Worm (Caenorhabditis elegans) whole organism, mixed stage, embryonic: ENCODE results near the gene F20D6.1.

Experiments used
- M03D4.4 ChIP-seq: sonication (generic microtip); optimal IDR thresholded peaks from 2 replicates; lab custom pipeline; 2017; ENCODE audit warnings: mild to moderate bottlenecking, missing genetic modification characterization, missing compliant biosample characterization
- bed-3 ChIP-seq: fragments of 200-800 bp; sonication (Bioruptor generic); optimal IDR thresholded peaks from 3 replicates; lab custom pipeline; 2018; ENCODE audit warnings: mild to moderate bottlenecking, missing genetic modification characterization, moderate library complexity, missing compliant biosample characterization
- blmp-1 ChIP-seq: fragments of 150-350 bp; optimal IDR thresholded peaks from 2 replicates; lab custom pipeline; 2014; ENCODE audit warnings: missing biosample characterization, missing genetic modification characterization
- ceh-43 ChIP-seq: fragments of 200-800 bp; sonication (Bioruptor generic); optimal IDR thresholded peaks from 2 replicates; lab custom pipeline; 2018; ENCODE audit warnings: mild to moderate bottlenecking, missing genetic modification characterization, moderate library complexity, missing compliant biosample characterization
- ceh-83 ChIP-seq: fragments of 200-800 bp; sonication (Bioruptor generic); optimal IDR thresholded peaks from 2 replicates; lab custom pipeline; 2018; ENCODE audit warnings: mild to moderate bottlenecking, missing genetic modification characterization, missing compliant biosample characterization
- ces-1 ChIP-seq: fragments of 150-350 bp; optimal IDR thresholded peaks from 2 replicates; lab custom pipeline; 2014; ENCODE audit warnings: missing biosample characterization, missing genetic modification reagents, missing genetic modification characterization
- cnd-1 ChIP-seq: fragments of 200-800 bp; sonication (Bioruptor generic); optimal IDR thresholded peaks from 2 replicates; lab custom pipeline; 2018; ENCODE audit warnings: mild to moderate bottlenecking, missing genetic modification characterization, missing compliant biosample characterization
- drap-1 ChIP-seq: fragments of 200-800 bp; sonication (Bioruptor generic); optimal IDR thresholded peaks from 3 replicates; lab custom pipeline; 2018; ENCODE audit warnings: mild to moderate bottlenecking, missing genetic modification characterization, missing compliant biosample characterization
- elt-1 ChIP-seq: sonication (generic microtip); optimal IDR thresholded peaks from 2 replicates; lab custom pipeline; 2017; ENCODE audit warnings: missing genetic modification characterization, mild to moderate bottlenecking, missing compliant biosample characterization, antibody characterized with exemption, moderate library complexity, borderline replicate concordance; ENCODE audit not compliant: insufficient read depth
- elt-3 ChIP-seq: fragments of 150-350 bp; optimal IDR thresholded peaks from 2 replicates; lab custom pipeline; 2014; ENCODE audit warnings: missing biosample characterization, missing genetic modification characterization
- flh-1 ChIP-seq: fragments of 200-800 bp; sonication (Bioruptor generic); optimal IDR thresholded peaks from 2 replicates; lab custom pipeline; 2018; ENCODE audit warnings: mild to moderate bottlenecking, missing genetic modification characterization, moderate library complexity, missing compliant biosample characterization
- ham-2 ChIP-seq: fragments of 200-800 bp; sonication (Bioruptor generic); optimal IDR thresholded peaks from 2 replicates; lab custom pipeline; 2018; ENCODE audit warnings: mild to moderate bottlenecking, missing genetic modification characterization, missing compliant biosample characterization
- hlh-1 ChIP-seq: fragments of 150-350 bp; optimal IDR thresholded peaks from 2 replicates; lab custom pipeline; 2014; ENCODE audit warnings: missing biosample characterization, missing genetic modification reagents, missing genetic modification characterization
- lin-13 ChIP-seq: fragments of 150-350 bp; optimal IDR thresholded peaks from 2 replicates; lab custom pipeline; 2014; ENCODE audit warnings: missing biosample characterization, missing genetic modification characterization
- lin-32 ChIP-seq: fragments of 200-800 bp; sonication (Bioruptor generic); optimal IDR thresholded peaks from 2 replicates; lab custom pipeline; 2018; ENCODE audit warnings: mild to moderate bottlenecking, missing genetic modification characterization, missing compliant biosample characterization
- lsy-2 ChIP-seq: fragments of 150-350 bp; optimal IDR thresholded peaks from 2 replicates; lab custom pipeline; 2014; ENCODE audit warnings: missing biosample characterization, missing genetic modification characterization
- mab-5 ChIP-seq: fragments of 150-350 bp; optimal IDR thresholded peaks from 2 replicates; lab custom pipeline; 2014; ENCODE audit warnings: missing biosample characterization, missing genetic modification characterization
- mls-2 ChIP-seq: sonication (generic microtip); optimal IDR thresholded peaks from 2 replicates; lab custom pipeline; 2016; ENCODE audit warnings: mild to moderate bottlenecking, missing genetic modification characterization, moderate library complexity, missing compliant biosample characterization
- nhr-12 ChIP-seq: fragments of 150-350 bp; optimal IDR thresholded peaks from 2 replicates; lab custom pipeline; 2014; ENCODE audit warnings: missing biosample characterization, missing genetic modification characterization
- nhr-2 ChIP-seq: fragments of 150-350 bp; optimal IDR thresholded peaks from 2 replicates; lab custom pipeline; 2014; ENCODE audit warnings: missing biosample characterization, missing genetic modification characterization
- nhr-237 ChIP-seq: fragments of 150-350 bp; optimal IDR thresholded peaks from 2 replicates; lab custom pipeline; 2014; ENCODE audit warnings: missing biosample characterization, missing genetic modification characterization
- nhr-28 ChIP-seq: fragments of 150-350 bp; optimal IDR thresholded peaks from 2 replicates; lab custom pipeline; 2014; ENCODE audit warnings: missing biosample characterization, missing genetic modification characterization
- nhr-76 ChIP-seq: sonication (generic microtip); optimal IDR thresholded peaks from 2 replicates; lab custom pipeline; 2017; ENCODE audit warnings: missing biosample characterization, missing genetic modification characterization
- pha-4 ChIP-seq: fragments of 150-350 bp; optimal IDR thresholded peaks from 2 replicates; lab custom pipeline; 2018; ENCODE audit warnings: missing biosample characterization, missing genetic modification reagents, missing genetic modification characterization
- sem-2 ChIP-seq: fragments of 200-800 bp; sonication (Bioruptor generic); optimal IDR thresholded peaks from 2 replicates; lab custom pipeline; 2018; ENCODE audit warnings: mild to moderate bottlenecking, missing genetic modification characterization, missing compliant biosample characterization
- snpc-4 ChIP-seq: fragments of 150-350 bp; optimal IDR thresholded peaks from 2 replicates; lab custom pipeline; 2014; ENCODE audit warnings: missing biosample characterization, missing genetic modification characterization
- tbx-8 ChIP-seq: fragments of 200-800 bp; sonication (Bioruptor generic); optimal IDR thresholded peaks from 2 replicates; lab custom pipeline; 2018; ENCODE audit warnings: mild to moderate bottlenecking, missing genetic modification characterization, moderate library complexity, missing compliant biosample characterization
- unc-120 ChIP-seq: sonication (generic microtip); optimal IDR thresholded peaks from 2 replicates; lab custom pipeline; 2017; ENCODE audit warnings: missing genetic modification characterization, missing compliant biosample characterization; ENCODE audit not compliant: poor library complexity, severe bottlenecking
- unc-39 ChIP-seq: fragments of 150-350 bp; optimal IDR thresholded peaks from 2 replicates; lab custom pipeline; 2014; ENCODE audit warnings: missing biosample characterization, missing genetic modification characterization
- zip-8 ChIP-seq: fragments of 150-350 bp; optimal IDR thresholded peaks from 2 replicates; lab custom pipeline; 2014; ENCODE audit warnings: missing biosample characterization, missing genetic modification characterization
- ztf-11 ChIP-seq: fragments of 150-350 bp; optimal IDR thresholded peaks from 2 replicates; lab custom pipeline; 2014; ENCODE audit warnings: missing biosample characterization, missing genetic modification characterization

The F20D6.1 gene

DNA sequence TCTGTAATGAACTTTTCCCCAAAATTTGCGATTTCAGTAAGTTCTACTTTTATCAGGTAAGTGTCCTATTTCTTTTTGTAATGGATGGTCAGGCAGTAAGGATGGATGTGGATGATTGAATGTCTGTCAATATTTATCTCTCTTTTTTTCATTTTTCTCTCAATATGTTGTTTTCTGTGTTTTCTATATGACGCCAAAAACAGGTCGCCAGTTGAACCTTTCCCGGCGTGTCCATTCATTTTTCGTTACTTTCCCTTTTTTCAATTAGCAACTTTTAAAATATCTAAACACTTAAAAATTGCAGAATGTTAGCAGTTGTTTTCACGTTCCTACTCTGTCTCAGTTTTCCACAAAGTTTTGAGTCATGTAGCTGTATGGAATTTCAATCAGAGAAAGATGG lies 16.4 kb downstream of the F20D6.1 start, which contains the start of gene timp-1:
TSS of gene timp-1 (plus strand) at position 305 of the 400 bp plus-strand sequence.
- peak; percentile 67 for TF ChIP-seq zip-8 (tag; lab: Kevin White, UChicago)
- TF ChIP-seq ham-2 = no peak
- no peak for TF ChIP-seq elt-3
- TF ChIP-seq nhr-12 = no peak

ce11 chrV:8210527-8210926 lies 20.0 kb downstream of the F20D6.1 start:
- no peak for TF ChIP-seq drap-1 (GFP tag; lab: Kevin White, UChicago)
- TF ChIP-seq elt-3 = no peak
- no peak for TF ChIP-seq tbx-8 (GFP tag; lab: Kevin White, UChicago)
- TF ChIP-seq ceh-43 (GFP tag; lab: Kevin White, UChicago) = no peak
- no peak for TF ChIP-seq mls-2 (tag; lab: Kevin White, UChicago)
- TF ChIP-seq pha-4 (tag; lab: Kevin White, UChicago) = no peak
- no peak for TF ChIP-seq mab-5
- no peak for TF ChIP-seq nhr-12
- no peak for TF ChIP-seq unc-120

- TF ChIP-seq flh-1 (GFP tag; lab: Kevin White, UChicago) = no peak
- no peak for TF ChIP-seq zip-8 (tag; lab: Kevin White, UChicago)
- no peak for TF ChIP-seq ces-1 (GFP tag; lab: Kevin White, UChicago)
- TF ChIP-seq, all 35 proteins: peak for 0
Observed at ce11 chrV:8211993-8212392, 21.5 kb downstream of the F20D6.1 start.

DNA sequence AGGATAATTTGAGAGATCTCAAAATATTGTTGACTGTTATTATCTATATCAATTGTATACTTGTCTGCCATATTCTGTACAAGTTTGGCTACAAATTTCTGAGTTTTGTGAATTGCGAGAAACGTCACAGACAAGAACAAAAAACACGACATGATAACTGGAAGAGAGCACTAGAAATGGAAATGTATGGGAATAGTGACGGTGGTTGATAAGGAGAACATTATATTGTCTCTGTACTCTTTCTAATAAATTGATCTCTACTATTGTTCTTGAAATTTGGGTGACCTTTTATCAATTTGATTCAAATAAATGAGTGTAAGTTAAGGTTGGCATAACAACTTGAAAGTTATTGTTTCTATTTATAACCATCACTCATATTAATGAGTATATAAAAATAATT lies 22.3 kb downstream of the F20D6.1 start:
- no peak for TF ChIP-seq sem-2 (GFP tag; lab: Kevin White, UChicago)
- no peak for TF ChIP-seq ces-1 (GFP tag; lab: Kevin White, UChicago)
- no peak for TF ChIP-seq M03D4.4 (tag; lab: Kevin White, UChicago)
- no peak for TF ChIP-seq nhr-76 (tag; lab: Kevin White, UChicago)
- no peak for TF ChIP-seq nhr-2 (tag; lab: Kevin White, UChicago)
- no peak for TF ChIP-seq drap-1 (GFP tag; lab: Kevin White, UChicago)
- TF ChIP-seq flh-1 (GFP tag; lab: Kevin White, UChicago) = no peak
- TF ChIP-seq unc-120 = no peak
- no peak for TF ChIP-seq elt-3
- no peak for TF ChIP-seq ztf-11 (tag; lab: Kevin White, UChicago)
- no peak for TF ChIP-seq nhr-237
- no peak for TF ChIP-seq elt-1 (tag; lab: Kevin White, UChicago)
- no peak for TF ChIP-seq snpc-4 (tag; lab: Kevin White, UChicago)
- TF ChIP-seq bed-3 (GFP tag; lab: Kevin White, UChicago) = no peak
- TF ChIP-seq ceh-43 (GFP tag; lab: Kevin White, UChicago) = no peak
- TF ChIP-seq ham-2 = no peak
- no peak for TF ChIP-seq lsy-2 (tag; lab: Kevin White, UChicago)
- TF ChIP-seq lin-32 = no peak
- no peak for TF ChIP-seq ceh-83
- no peak for TF ChIP-seq cnd-1 (tag; lab: Kevin White, UChicago)

ce11 chrV:8213868-8214267 lies 23.3 kb downstream of the F20D6.1 start, which contains the start of gene K07C11.7:
TSS of gene K07C11.7 (minus strand) at chrV:8213968.
- TF ChIP-seq pha-4 (tag; lab: Kevin White, UChicago) (no peak), mab-5 (no peak), lin-13 (no peak), snpc-4 (tag; lab: Kevin White, UChicago) (no peak), tbx-8 (GFP tag; lab: Kevin White, UChicago) (no peak), M03D4.4 (tag; lab: Kevin White, UChicago) (no peak), nhr-2 (tag; lab: Kevin White, UChicago) (no peak), nhr-76 (tag; lab: Kevin White, UChicago) (no peak), elt-3 (no peak), blmp-1 (tag; lab: Kevin White, UChicago) (no peak), elt-1 (tag; lab: Kevin White, UChicago) (no peak), nhr-28 (no peak), hlh-1 (no peak)
- TF ChIP-seq, all 35 proteins: peak for 0

ce11 chrV:8215158-8215557 lies 24.6 kb downstream of the F20D6.1 start:
- TF ChIP-seq ham-2 (no peak), ces-1 (GFP tag; lab: Kevin White, UChicago) (no peak), elt-3 (no peak), M03D4.4 (tag; lab: Kevin White, UChicago) (no peak), lin-13 (no peak), nhr-237 (no peak), nhr-2 (tag; lab: Kevin White, UChicago) (no peak), drap-1 (GFP tag; lab: Kevin White, UChicago) (no peak), ceh-83 (no peak), unc-39 (tag; lab: Kevin White, UChicago) (no peak), flh-1 (GFP tag; lab: Kevin White, UChicago) (no peak), mls-2 (tag; lab: Kevin White, UChicago) (no peak), snpc-4 (tag; lab: Kevin White, UChicago) (no peak), nhr-28 (no peak), blmp-1 (tag; lab: Kevin White, UChicago) (no peak), unc-120 (no peak)
- TF ChIP-seq, all 35 proteins: peak for 0
